Worm (Caenorhabditis elegans) whole organism, L4 larva: ENCODE results near the gene hap-1.

Experiments used
- F26F4.8 ChIP-seq: fragments of 200-800 bp; sonication (Bioruptor generic); conservative IDR thresholded peaks from 2 replicates; pipeline ENCODE4 v1.3.6; 2022; ENCODE audit warnings: missing genetic modification characterization, missing compliant biosample characterization
- F44E2.7 ChIP-seq: fragments of 200-800 bp; sonication (Bioruptor generic); IDR thresholded peaks from 2 replicates; pipeline ENCODE4 v2.1.2; 2022; ENCODE audit warnings: missing genetic modification characterization, missing compliant biosample characterization
- R02D3.7 ChIP-seq: fragments of 150-350 bp; sonication (generic microtip); optimal IDR thresholded peaks from 3 replicates; lab custom pipeline; 2014; ENCODE audit warnings: missing biosample characterization, missing genetic modification characterization
- T20F7.1 ChIP-seq: fragments of 200-800 bp; sonication (Bioruptor generic); optimal IDR thresholded peaks from 2 replicates; lab custom pipeline; 2018; ENCODE audit warnings: mild to moderate bottlenecking, missing genetic modification characterization, missing compliant biosample characterization
- T26A8.4 ChIP-seq: fragments of 200-800 bp; sonication (Bioruptor generic); IDR thresholded peaks from 2 replicates; pipeline ENCODE4 v1.3.6; 2022; ENCODE audit warnings: missing genetic modification characterization, missing compliant biosample characterization
- Y5F2A.4 ChIP-seq: fragments of 200-800 bp; sonication (Bioruptor generic); optimal IDR thresholded peaks from 2 replicates; lab custom pipeline; 2018; ENCODE audit warnings: mild to moderate bottlenecking, missing genetic modification characterization, missing compliant biosample characterization
- Y75B8A.6 ChIP-seq: fragments of 200-800 bp; sonication (Bioruptor generic); IDR thresholded peaks from 2 replicates; pipeline ENCODE4 v1.3.6; 2022; ENCODE audit warnings: missing genetic modification reagents, missing genetic modification characterization, missing compliant biosample characterization
- aha-1 ChIP-seq: fragments of 150-350 bp; peaks from one replicate; lab custom pipeline; 2014; ENCODE audit warnings: missing biosample characterization, missing genetic modification characterization
- aly-2 ChIP-seq: sonication (generic microtip); optimal IDR thresholded peaks from 2 replicates; lab custom pipeline; 2018; ENCODE audit warnings: missing biosample characterization, missing genetic modification characterization
- ama-1 ChIP-seq: fragments of 150-350 bp; optimal IDR thresholded peaks from 2 replicates; lab custom pipeline; 2014; ENCODE audit warnings: inconsistent platforms, mixed read lengths
- ceh-28 ChIP-seq: fragments of 150-350 bp; optimal IDR thresholded peaks from 2 replicates; lab custom pipeline; 2014; ENCODE audit warnings: missing biosample characterization, missing genetic modification reagents, missing genetic modification characterization
- cey-2 ChIP-seq: sonication (generic microtip); optimal IDR thresholded peaks from 3 replicates; lab custom pipeline; 2017; ENCODE audit warnings: missing genetic modification characterization, mild to moderate bottlenecking, missing compliant biosample characterization, antibody characterized with exemption, borderline replicate concordance; ENCODE audit not compliant: insufficient read depth
- daf-16 ChIP-seq, 3 experiments: sonication (generic microtip); optimal IDR thresholded peaks; 2 replicates each; lab custom pipeline; 2016 to 2017; ENCODE audit warnings: missing genetic modification characterization in 3 of 3, missing genetic modification reagents in 3 of 3, mild to moderate bottlenecking in 2 of 3, missing compliant biosample characterization in 2 of 3, missing biosample characterization in 1 of 3, moderate library complexity in 1 of 3
- daf-19 ChIP-seq: fragments of 200-800 bp; sonication (Bioruptor generic); conservative IDR thresholded peaks from 2 replicates; pipeline ENCODE4 v1.3.6; 2022; ENCODE audit warnings: missing genetic modification characterization, missing compliant biosample characterization
- daf-8 ChIP-seq: fragments of 200-800 bp; sonication (Bioruptor generic); IDR thresholded peaks from 2 replicates; pipeline ENCODE4 v1.3.6; 2022; ENCODE audit warnings: missing genetic modification characterization, missing compliant biosample characterization
- dmd-6 ChIP-seq: fragments of 200-800 bp; sonication (Bioruptor generic); IDR thresholded peaks from 2 replicates; pipeline ENCODE4 v1.3.6; 2022; ENCODE audit warnings: missing genetic modification reagents, missing genetic modification characterization, missing compliant biosample characterization
- dmd-8 ChIP-seq: fragments of 200-800 bp; sonication (Bioruptor generic); IDR thresholded peaks from 2 replicates; pipeline ENCODE4 v1.3.6; 2022; ENCODE audit warnings: missing genetic modification characterization, missing compliant biosample characterization
- dmd-9 ChIP-seq: fragments of 200-800 bp; sonication (Bioruptor generic); IDR thresholded peaks from 2 replicates; pipeline ENCODE4 v1.3.6; 2022; ENCODE audit warnings: missing genetic modification reagents, missing genetic modification characterization, missing compliant biosample characterization
- hif-1 ChIP-seq, 2 experiments: sonication (generic microtip); optimal IDR thresholded peaks; 2 replicates each; lab custom pipeline; 2016 to 2017; ENCODE audit warnings: missing compliant biosample characterization in 2 of 2, missing genetic modification characterization in 2 of 2, missing genetic modification reagents in 2 of 2, missing genotype in 2 of 2, mild to moderate bottlenecking in 1 of 2
- hmg-1.1 ChIP-seq: fragments of 200-800 bp; sonication (Bioruptor generic); IDR thresholded peaks from 2 replicates; pipeline ENCODE4 v1.3.6; 2022; ENCODE audit warnings: missing genetic modification reagents, missing genetic modification characterization, missing compliant biosample characterization
- lin-13 ChIP-seq: fragments of 150-350 bp; optimal IDR thresholded peaks from 2 replicates; lab custom pipeline; 2014; ENCODE audit warnings: missing biosample characterization, missing genetic modification reagents, missing genetic modification characterization
- lin-39 ChIP-seq: fragments of 150-350 bp; optimal IDR thresholded peaks from 2 replicates; lab custom pipeline; 2014; ENCODE audit warnings: missing biosample characterization, missing genetic modification reagents, missing genetic modification characterization
- madf-5 ChIP-seq, 2 experiments: fragments of 200-800 bp; sonication (Bioruptor generic); IDR thresholded peaks; 2 replicates each; pipeline ENCODE4 v1.3.6; 2022; ENCODE audit warnings: missing compliant biosample characterization in 2 of 2, missing genetic modification characterization in 2 of 2
- mdl-1 ChIP-seq, 2 experiments: fragments of 150-350 bp in 1 of 2; sonication (generic microtip) in 1 of 2; optimal IDR thresholded peaks; 2 replicates each; lab custom pipeline; 2014 to 2017; ENCODE audit warnings: missing biosample characterization in 2 of 2, missing genetic modification characterization in 2 of 2
- mdt-29 ChIP-seq: fragments of 200-800 bp; sonication (Bioruptor generic); IDR thresholded peaks from 2 replicates; pipeline ENCODE4 v1.3.6; 2022; ENCODE audit warnings: missing genetic modification reagents, missing genetic modification characterization, missing compliant biosample characterization
- mep-1 ChIP-seq: fragments of 150-350 bp; sonication (generic microtip); optimal IDR thresholded peaks from 3 replicates; lab custom pipeline; 2014; ENCODE audit warnings: missing biosample characterization, missing genetic modification characterization
- mxl-3 ChIP-seq: fragments of 200-800 bp; sonication (Bioruptor generic); optimal IDR thresholded peaks from 2 replicates; lab custom pipeline; 2018; ENCODE audit warnings: mild to moderate bottlenecking, missing genetic modification characterization, missing compliant biosample characterization
- nhr-102 ChIP-seq: sonication (generic microtip); optimal IDR thresholded peaks from 2 replicates; lab custom pipeline; 2016; ENCODE audit warnings: mild to moderate bottlenecking, missing genetic modification characterization, moderate library complexity, missing compliant biosample characterization
- nhr-11 ChIP-seq: fragments of 150-350 bp; optimal IDR thresholded peaks from 2 replicates; lab custom pipeline; 2014; ENCODE audit warnings: missing biosample characterization, missing genetic modification characterization
- nhr-111 ChIP-seq: fragments of 200-800 bp; sonication (Bioruptor generic); optimal IDR thresholded peaks from 2 replicates; lab custom pipeline; 2018; ENCODE audit warnings: mild to moderate bottlenecking, missing genetic modification characterization, missing compliant biosample characterization
- nhr-25 ChIP-seq: sonication (generic microtip); optimal IDR thresholded peaks from 2 replicates; lab custom pipeline; 2017; ENCODE audit warnings: missing genetic modification characterization, mild to moderate bottlenecking, missing compliant biosample characterization, antibody characterized with exemption, moderate library complexity, borderline replicate concordance; ENCODE audit not compliant: insufficient read depth
- nhr-6 ChIP-seq: fragments of 150-350 bp; optimal IDR thresholded peaks from 2 replicates; lab custom pipeline; 2014; ENCODE audit warnings: missing biosample characterization, missing genetic modification characterization
- nhr-77 ChIP-seq: fragments of 150-350 bp; optimal IDR thresholded peaks from 2 replicates; lab custom pipeline; 2014; ENCODE audit warnings: missing biosample characterization, missing genetic modification characterization
- pha-4 ChIP-seq, 2 experiments: fragments of 150-350 bp in 1 of 2; fragments of 200-800 bp in 1 of 2; sonication (Bioruptor generic) in 1 of 2; IDR thresholded peaks in 1 of 2; optimal IDR thresholded peaks in 1 of 2; 2 replicates each; pipeline versions ENCODE4 v1.3.6 to Lab custom; 2014 to 2022; ENCODE audit warnings: missing genetic modification characterization in 2 of 2, missing genetic modification reagents in 2 of 2, missing biosample characterization in 1 of 2, missing compliant biosample characterization in 1 of 2
- php-3 ChIP-seq: fragments of 200-800 bp; sonication (Bioruptor generic); IDR thresholded peaks from 2 replicates; pipeline ENCODE4 v1.3.6; 2022; ENCODE audit warnings: missing genetic modification reagents, missing genetic modification characterization, missing compliant biosample characterization
- sdz-12 ChIP-seq: fragments of 200-800 bp; sonication (Bioruptor generic); optimal IDR thresholded peaks from 2 replicates; lab custom pipeline; 2018; ENCODE audit warnings: mild to moderate bottlenecking, missing genetic modification characterization, missing compliant biosample characterization
- skn-1 ChIP-seq: fragments of 150-350 bp; optimal IDR thresholded peaks from 2 replicates; lab custom pipeline; 2014; ENCODE audit warnings: missing biosample characterization, missing genetic modification characterization
- snpc-4 ChIP-seq: fragments of 150-350 bp; optimal IDR thresholded peaks from 2 replicates; lab custom pipeline; 2014; ENCODE audit warnings: missing biosample characterization, missing genetic modification characterization
- spr-1 ChIP-seq: sonication (generic microtip); optimal IDR thresholded peaks from 2 replicates; lab custom pipeline; 2016; ENCODE audit warnings: mild to moderate bottlenecking, missing genetic modification characterization, missing compliant biosample characterization
- spr-3 ChIP-seq: fragments of 200-800 bp; sonication (Bioruptor generic); optimal IDR thresholded peaks from 2 replicates; lab custom pipeline; 2018; ENCODE audit warnings: mild to moderate bottlenecking, missing genetic modification characterization, missing compliant biosample characterization
- tra-1 ChIP-seq: fragments of 200-800 bp; sonication (Bioruptor generic); IDR thresholded peaks from 2 replicates; pipeline ENCODE4 v1.3.6; 2022; ENCODE audit warnings: missing genetic modification reagents, missing genetic modification characterization, missing compliant biosample characterization
- unc-130 ChIP-seq: sonication (generic microtip); optimal IDR thresholded peaks from 2 replicates; lab custom pipeline; 2016; ENCODE audit warnings: missing genetic modification reagents, missing genetic modification characterization, missing compliant biosample characterization
- unc-62 ChIP-seq, 3 experiments: fragments of 150-350 bp in 1 of 3; sonication (generic microtip); optimal IDR thresholded peaks in 2 of 3; peaks in 1 of 3; 1 replicate in 1 of 3; 2 replicates in 2 of 3; lab custom pipeline; 2014 to 2017; ENCODE audit warnings: missing biosample characterization in 3 of 3, missing genetic modification characterization in 3 of 3, missing genetic modification reagents in 3 of 3, missing genotype in 1 of 3
- vab-7 ChIP-seq: fragments of 200-800 bp; sonication (Bioruptor generic); IDR thresholded peaks from 2 replicates; pipeline ENCODE4 v1.3.6; 2022; ENCODE audit warnings: missing genetic modification reagents, missing genetic modification characterization, missing compliant biosample characterization
- zfp-3 ChIP-seq: fragments of 200-800 bp; sonication (Bioruptor generic); conservative IDR thresholded peaks from 2 replicates; pipeline ENCODE4 v1.3.6; 2022; ENCODE audit warnings: missing genetic modification reagents, missing genetic modification characterization, missing compliant biosample characterization
- zip-2 ChIP-seq: fragments of 150-350 bp; optimal IDR thresholded peaks from 2 replicates; lab custom pipeline; 2014; ENCODE audit warnings: missing biosample characterization, missing genetic modification characterization
- ztf-11 ChIP-seq: fragments of 150-350 bp; optimal IDR thresholded peaks from 2 replicates; lab custom pipeline; 2014; ENCODE audit warnings: missing biosample characterization, missing genetic modification characterization

The hap-1 gene

ce11 chrIII:5294281-5294680 lies 30.5 kb downstream of the hap-1 start:
- TF ChIP-seq unc-62 (GFP tag; optimal IDR thresholded peaks at IDR 0.05 in 1 of 2; lab: Kevin White, UChicago) (peak in 1 of 2 experiments; percentile 92), unc-62 (tag; optimal IDR thresholded peaks at IDR 0.05; lab: Kevin White, UChicago) (no peak), hmg-1.1 (GFP tag; lab: Robert Waterston, UW) (no peak)

DNA sequence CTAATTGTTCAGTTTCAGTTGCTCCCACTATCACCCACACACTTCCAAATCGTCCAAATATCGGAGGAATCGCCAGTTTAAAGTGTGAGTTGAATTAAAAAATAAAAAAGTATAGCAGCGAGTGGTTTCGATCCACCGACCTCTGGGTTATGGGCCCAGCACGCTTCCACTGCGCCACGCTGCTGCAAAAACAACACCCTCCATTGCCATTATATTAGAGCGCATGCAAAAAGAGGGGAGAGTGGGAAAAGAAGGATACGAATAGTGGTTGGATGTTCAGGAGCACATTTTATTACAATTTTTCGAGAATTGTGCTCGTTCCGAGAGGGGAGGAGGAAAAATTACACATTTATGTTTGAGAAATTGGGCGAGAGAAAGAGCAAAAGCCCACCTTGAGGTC lies 31.1 kb downstream of the hap-1 start:
- no peak for TF ChIP-seq nhr-77
- peak; percentile 93 for TF ChIP-seq F26F4.8 (GFP tag; lab: Robert Waterston, UW)
- TF ChIP-seq hif-1 (tag; optimal IDR thresholded peaks at IDR 0.05; lab: Kevin White, UChicago): peak; percentile 2 to 56
- TF ChIP-seq T20F7.1 (GFP tag; lab: Kevin White, UChicago): peak; percentile 47
- 0 out of 2 replicates have a peak, but pooled peaks have one; percentile 80 for TF ChIP-seq Y75B8A.6 (GFP tag; lab: Robert Waterston, UW)
- no peak for TF ChIP-seq snpc-4 (tag; lab: Kevin White, UChicago)
- peak; percentile 82 for TF ChIP-seq sdz-12 (GFP tag; lab: Kevin White, UChicago)
- TF ChIP-seq lin-13 (GFP tag; lab: Kevin White, UChicago): no peak
- TF ChIP-seq mdt-29 (GFP tag; lab: Robert Waterston, UW): peak; percentile 71
- TF ChIP-seq nhr-102 (tag; lab: Kevin White, UChicago): peak; percentile 57
- TF ChIP-seq tra-1 (GFP tag; lab: Robert Waterston, UW): peak; percentile 89; the same call in 1 of the 2 replicates
- TF ChIP-seq R02D3.7: peak; percentile 3
- TF ChIP-seq cey-2: no peak
- TF ChIP-seq dmd-6 (GFP tag; lab: Robert Waterston, UW): peak; percentile 59
- peak; percentile 87 for TF ChIP-seq T26A8.4 (GFP tag; lab: Robert Waterston, UW)
- TF ChIP-seq vab-7 (GFP tag; lab: Robert Waterston, UW): peak; percentile 92
- TF ChIP-seq Y5F2A.4 (GFP tag; lab: Kevin White, UChicago): peak; percentile 74
- peak; percentile 78 for TF ChIP-seq unc-130 (GFP tag; lab: Kevin White, UChicago)
- TF ChIP-seq pha-4 (GFP tag; IDR thresholded peaks at IDR 0.05; lab: Robert Waterston, UW): peak; percentile 90
- no peak for TF ChIP-seq pha-4 (tag; optimal IDR thresholded peaks at IDR 0.05; lab: Kevin White, UChicago)
- no peak for TF ChIP-seq nhr-6
- peak; percentile 76 for TF ChIP-seq spr-1 (tag; lab: Kevin White, UChicago)
- no peak for TF ChIP-seq aha-1 (tag; lab: Kevin White, UChicago)
- no peak for TF ChIP-seq zip-2 (tag; lab: Kevin White, UChicago)
- no peak for TF ChIP-seq mxl-3
- peak; percentile 44 for TF ChIP-seq nhr-11 (tag; lab: Kevin White, UChicago)
- TF ChIP-seq daf-16 (GFP tag; optimal IDR thresholded peaks at IDR 0.05; lab: Kevin White, UChicago): peak; percentile 78 to 86
- TF ChIP-seq daf-16 (tag; optimal IDR thresholded peaks at IDR 0.05; lab: Kevin White, UChicago): peak; percentile 46
- peak; percentile 79 for TF ChIP-seq zfp-3
- TF ChIP-seq unc-62 (GFP tag; optimal IDR thresholded peaks at IDR 0.05 in 1 of 2; lab: Kevin White, UChicago): peak in 1 of 2 experiments; percentile 27
- no peak for TF ChIP-seq unc-62 (tag; optimal IDR thresholded peaks at IDR 0.05; lab: Kevin White, UChicago)
- no peak for TF ChIP-seq daf-8
- TF ChIP-seq nhr-111 (GFP tag; lab: Kevin White, UChicago): peak; percentile 25
- no peak for TF ChIP-seq ceh-28 (tag; lab: Kevin White, UChicago)
- peak; percentile 97 for TF ChIP-seq dmd-8
- TF ChIP-seq mdl-1 (tag; optimal IDR thresholded peaks at IDR 0.05; lab: Kevin White, UChicago): peak in 1 of 2 experiments; percentile 52
- peak; percentile 15 to 75; a peak in 2 of 4 replicates for TF ChIP-seq madf-5 (GFP tag; IDR thresholded peaks at IDR 0.05; lab: Robert Waterston, UW)
- TF ChIP-seq mep-1 (tag; lab: Kevin White, UChicago): peak; percentile 64
- TF ChIP-seq nhr-25 (tag; lab: Kevin White, UChicago): no peak
- peak; percentile 92 for TF ChIP-seq daf-19 (GFP tag; lab: Robert Waterston, UW)
- no peak for TF ChIP-seq skn-1 (tag; lab: Kevin White, UChicago)
- no peak for TF ChIP-seq lin-39 (tag; lab: Kevin White, UChicago)
- peak; percentile 69 for TF ChIP-seq spr-3 (GFP tag; lab: Kevin White, UChicago)
- TF ChIP-seq dmd-9 (GFP tag; lab: Robert Waterston, UW): peak; percentile 65; the same call in 1 of the 2 replicates
- TF ChIP-seq ztf-11 (tag; lab: Kevin White, UChicago): no peak
- no peak for TF ChIP-seq aly-2 (tag; lab: Kevin White, UChicago)
- TF ChIP-seq F44E2.7 (GFP tag; lab: Robert Waterston, UW): peak; percentile 68; the same call in 1 of the 2 replicates
- TF ChIP-seq ama-1 (lab: Kevin White, UChicago): no peak
- peak; percentile 85 for TF ChIP-seq php-3
